Worm (Caenorhabditis elegans) whole organism, young adult: ENCODE measurements around the gene fbxa-215.
"Not testable (repeated sequence)": the region's sequence is repeated elsewhere in the genome, so short reads cannot be mapped to it uniquely, and the experiment has no call there.

Source experiments
- lsl-1 ChIP-seq: fragments of 200-800 bp; sonication (Bioruptor generic); optimal IDR thresholded peaks from 2 replicates; lab custom pipeline; 2018; ENCODE audit warnings: mild to moderate bottlenecking, missing genetic modification characterization, moderate library complexity, missing compliant biosample characterization
- snpc-4 ChIP-seq, 5 experiments: fragments of 150-350 bp in 1 of 5; sonication (generic microtip) in 4 of 5; optimal IDR thresholded peaks; 2 replicates each; lab custom pipeline; 2014 to 2018; ENCODE audit warnings: missing genetic modification characterization in 5 of 5, missing biosample characterization in 3 of 5, antibody characterized with exemption in 2 of 5, mild to moderate bottlenecking in 2 of 5, missing compliant biosample characterization in 2 of 5, missing genotype in 2 of 5, moderate library complexity in 2 of 5, missing genetic modification reagents in 1 of 5

- not testable (repeated sequence) for TF ChIP-seq lsl-1; snpc-4 (GFP tag; optimal IDR thresholded peaks at IDR 0.05; lab: Kevin White, UChicago); snpc-4 (tag; optimal IDR thresholded peaks at IDR 0.05; lab: Kevin White, UChicago)
Measured at ce11 chrIV:13651411-13651810, 15.3 kb downstream of the fbxa-215 start, which contains the start of gene C08F11.12.
